Worm (Caenorhabditis elegans) whole organism, young adult: ENCODE results near the gene T28A11.2.
A peak's percentile ranks its signal among the peaks of the same experiment; 100 is the strongest.

ENCODE experiments used
- B0261.1 ChIP-seq: sonication (generic microtip); optimal IDR thresholded peaks from 2 replicates; lab custom pipeline; 2016; ENCODE audit warnings: mild to moderate bottlenecking, missing genetic modification characterization, moderate library complexity, missing compliant biosample characterization
- F49E8.2 ChIP-seq: sonication (generic microtip); optimal IDR thresholded peaks from 3 replicates; lab custom pipeline; 2017; ENCODE audit warnings: missing genetic modification characterization, mild to moderate bottlenecking, missing compliant biosample characterization, antibody characterized with exemption, moderate library complexity; ENCODE audit not compliant: insufficient read depth
- T26A5.8 ChIP-seq: sonication (generic microtip); optimal IDR thresholded peaks from 2 replicates; lab custom pipeline; 2016; ENCODE audit warnings: missing genetic modification characterization, missing compliant biosample characterization
- Y53G8AR.9 ChIP-seq: fragments of 200-800 bp; sonication (Bioruptor generic); conservative IDR thresholded peaks from 2 replicates; pipeline ENCODE4 v1.3.6; 2022; ENCODE audit warnings: missing genetic modification reagents, missing genetic modification characterization, missing compliant biosample characterization
- Y56A3A.18 ChIP-seq: fragments of 200-800 bp; sonication (Bioruptor generic); IDR thresholded peaks from 2 replicates; pipeline ENCODE4 v1.3.6; 2022; ENCODE audit warnings: missing genetic modification reagents, missing genetic modification characterization, missing compliant biosample characterization
- ZK185.1 ChIP-seq: sonication (generic microtip); optimal IDR thresholded peaks from 2 replicates; lab custom pipeline; 2016; ENCODE audit warnings: mild to moderate bottlenecking, missing genetic modification characterization, missing compliant biosample characterization; ENCODE audit not compliant: poor library complexity, severe bottlenecking
- aptf-3 ChIP-seq: fragments of 200-800 bp; sonication (Bioruptor generic); IDR thresholded peaks from 2 replicates; pipeline ENCODE4 v1.3.6; 2022; ENCODE audit warnings: missing genetic modification characterization, missing compliant biosample characterization
- athp-1 ChIP-seq: sonication (generic microtip); optimal IDR thresholded peaks from 2 replicates; lab custom pipeline; 2017; ENCODE audit warnings: mild to moderate bottlenecking, missing genetic modification characterization, missing compliant biosample characterization
- attf-3 ChIP-seq: fragments of 200-800 bp; sonication (Bioruptor generic); conservative IDR thresholded peaks from 2 replicates; pipeline ENCODE4 v1.3.6; 2022; ENCODE audit warnings: missing genetic modification reagents, missing genetic modification characterization, missing compliant biosample characterization
- attf-5 ChIP-seq: fragments of 200-800 bp; sonication (Bioruptor generic); optimal IDR thresholded peaks from 2 replicates; lab custom pipeline; 2018; ENCODE audit warnings: mild to moderate bottlenecking, missing genetic modification characterization, missing compliant biosample characterization
- cebp-1 ChIP-seq, 2 experiments: fragments of 200-800 bp in 1 of 2; sonication (Bioruptor generic) in 1 of 2; sonication (generic microtip) in 1 of 2; IDR thresholded peaks in 1 of 2; optimal IDR thresholded peaks in 1 of 2; 2 replicates each; pipeline versions ENCODE4 v1.3.6 to Lab custom; 2017 to 2022; ENCODE audit warnings: missing compliant biosample characterization in 2 of 2, missing genetic modification characterization in 2 of 2, mild to moderate bottlenecking in 1 of 2, missing genetic modification reagents in 1 of 2, moderate library complexity in 1 of 2
- ceh-100 ChIP-seq: fragments of 200-800 bp; sonication (Bioruptor generic); IDR thresholded peaks from 2 replicates; pipeline ENCODE4 v1.3.6; 2022; ENCODE audit warnings: missing genetic modification reagents, missing genetic modification characterization, missing compliant biosample characterization
- ceh-27 ChIP-seq: fragments of 200-800 bp; sonication (Bioruptor generic); optimal IDR thresholded peaks from 2 replicates; lab custom pipeline; 2018; ENCODE audit warnings: mild to moderate bottlenecking, missing genetic modification characterization, moderate library complexity, missing compliant biosample characterization
- chd-7 ChIP-seq: sonication (generic microtip); optimal IDR thresholded peaks from 2 replicates; lab custom pipeline; 2016; ENCODE audit warnings: mild to moderate bottlenecking, missing genetic modification characterization, moderate library complexity, missing compliant biosample characterization
- dox-1 ChIP-seq: fragments of 200-800 bp; sonication (Bioruptor generic); IDR thresholded peaks from 2 replicates; pipeline ENCODE4 v1.3.6; 2022; ENCODE audit warnings: missing genetic modification reagents, missing genetic modification characterization, missing compliant biosample characterization
- egl-18 ChIP-seq: fragments of 200-800 bp; sonication (Bioruptor generic); IDR thresholded peaks from 2 replicates; pipeline ENCODE4 v1.3.6; 2022; ENCODE audit warnings: missing genetic modification reagents, missing genetic modification characterization, missing compliant biosample characterization
- egrh-3 ChIP-seq: fragments of 200-800 bp; sonication (Bioruptor generic); IDR thresholded peaks from 2 replicates; pipeline ENCODE4 v1.3.6; 2022; ENCODE audit warnings: missing genetic modification reagents, missing genetic modification characterization, missing compliant biosample characterization
- ekl-4 ChIP-seq: fragments of 200-800 bp; sonication (Bioruptor generic); IDR thresholded peaks from 2 replicates; pipeline ENCODE4 v1.3.6; 2022; ENCODE audit warnings: missing genetic modification reagents, missing genetic modification characterization, missing compliant biosample characterization
- ets-4 ChIP-seq: fragments of 200-800 bp; sonication (Bioruptor generic); optimal IDR thresholded peaks from 2 replicates; lab custom pipeline; 2018; ENCODE audit warnings: mild to moderate bottlenecking, missing genetic modification characterization, missing compliant biosample characterization
- fkh-3 ChIP-seq: sonication (generic microtip); optimal IDR thresholded peaks from 2 replicates; lab custom pipeline; 2016; ENCODE audit warnings: mild to moderate bottlenecking, missing genetic modification characterization, missing compliant biosample characterization
- hlh-26 ChIP-seq: fragments of 200-800 bp; sonication (Bioruptor generic); conservative IDR thresholded peaks from 2 replicates; pipeline ENCODE4 v1.3.6; 2022; ENCODE audit warnings: missing genetic modification reagents, missing genetic modification characterization, missing compliant biosample characterization
- hmg-1.2 ChIP-seq: fragments of 200-800 bp; sonication (Bioruptor generic); IDR thresholded peaks from 2 replicates; pipeline ENCODE4 v1.3.6; 2022; ENCODE audit warnings: missing genetic modification reagents, missing genetic modification characterization, missing compliant biosample characterization
- hsf-1 ChIP-seq: fragments of 200-800 bp; sonication (Bioruptor generic); IDR thresholded peaks from 2 replicates; pipeline ENCODE4 v1.3.6; 2022; ENCODE audit warnings: missing genetic modification reagents, missing genetic modification characterization, missing compliant biosample characterization
- lag-1 ChIP-seq: fragments of 200-800 bp; sonication (Bioruptor generic); IDR thresholded peaks from 2 replicates; pipeline ENCODE4 v1.3.6; 2022; ENCODE audit warnings: missing genetic modification reagents, missing genetic modification characterization, missing compliant biosample characterization
- let-526 ChIP-seq: fragments of 200-800 bp; sonication (Bioruptor generic); IDR thresholded peaks from 2 replicates; pipeline ENCODE4 v1.3.6; 2022; ENCODE audit warnings: missing genetic modification reagents, missing genetic modification characterization, missing compliant biosample characterization
- lin-26 ChIP-seq: fragments of 200-800 bp; sonication (Bioruptor generic); IDR thresholded peaks from 2 replicates; pipeline ENCODE4 v1.3.6; 2022; ENCODE audit warnings: missing genetic modification reagents, missing genetic modification characterization, missing compliant biosample characterization
- lin-35 ChIP-seq, 3 experiments: fragments of 150-350 bp in 2 of 3; sonication (generic microtip) in 1 of 3; optimal IDR thresholded peaks; 2 replicates each; lab custom pipeline; 2014 to 2018; ENCODE audit warnings: missing biosample characterization in 3 of 3, missing genetic modification characterization in 3 of 3, missing genetic modification reagents in 3 of 3
- lin-54 ChIP-seq: fragments of 200-800 bp; sonication (Bioruptor generic); optimal IDR thresholded peaks from 2 replicates; lab custom pipeline; 2018; ENCODE audit warnings: mild to moderate bottlenecking, missing genetic modification characterization, missing compliant biosample characterization
- mel-28 ChIP-seq: sonication (generic microtip); optimal IDR thresholded peaks from 2 replicates; lab custom pipeline; 2016; ENCODE audit warnings: borderline replicate concordance, mild to moderate bottlenecking, missing genetic modification characterization, missing compliant biosample characterization
- nfya-1 ChIP-seq: sonication (generic microtip); optimal IDR thresholded peaks from 2 replicates; lab custom pipeline; 2017; ENCODE audit warnings: antibody characterized with exemption, missing compliant biosample characterization, missing genetic modification characterization, borderline replicate concordance; ENCODE audit not compliant: insufficient read depth
- nfyb-1 ChIP-seq: fragments of 200-800 bp; sonication (Bioruptor generic); IDR thresholded peaks from 2 replicates; pipeline ENCODE4 v1.3.6; 2022; ENCODE audit warnings: missing genetic modification reagents, missing genetic modification characterization, missing compliant biosample characterization
- nhr-80 ChIP-seq: sonication (generic microtip); optimal IDR thresholded peaks from 2 replicates; lab custom pipeline; 2016; ENCODE audit warnings: missing genetic modification characterization, missing compliant biosample characterization
- pbrm-1 ChIP-seq: fragments of 200-800 bp; sonication (Bioruptor generic); IDR thresholded peaks from 2 replicates; pipeline ENCODE4 v1.3.6; 2022; ENCODE audit warnings: missing genetic modification reagents, missing genetic modification characterization, missing compliant biosample characterization
- rcor-1 ChIP-seq: fragments of 200-800 bp; sonication (Bioruptor generic); IDR thresholded peaks from 2 replicates; pipeline ENCODE4 v1.3.6; 2022; ENCODE audit warnings: missing genetic modification reagents, missing genetic modification characterization, missing compliant biosample characterization
- rpc-1 ChIP-seq, 2 experiments: fragments of 150-350 bp in 1 of 2; sonication (generic microtip) in 1 of 2; optimal IDR thresholded peaks; 2 replicates each; lab custom pipeline; 2014 to 2018; ENCODE audit warnings: missing biosample characterization in 1 of 2, missing genetic modification characterization in 1 of 2, missing genetic modification reagents in 1 of 2, missing genotype in 1 of 2
- snpc-4 ChIP-seq, 5 experiments: fragments of 150-350 bp in 1 of 5; sonication (generic microtip) in 4 of 5; optimal IDR thresholded peaks; 2 replicates each; lab custom pipeline; 2014 to 2018; ENCODE audit warnings: missing genetic modification characterization in 5 of 5, missing biosample characterization in 3 of 5, antibody characterized with exemption in 2 of 5, mild to moderate bottlenecking in 2 of 5, missing compliant biosample characterization in 2 of 5, missing genotype in 2 of 5, moderate library complexity in 2 of 5, missing genetic modification reagents in 1 of 5
- tbp1 ChIP-seq: fragments of 200-800 bp; sonication (Bioruptor generic); optimal IDR thresholded peaks from 2 replicates; lab custom pipeline; 2018; ENCODE audit warnings: mild to moderate bottlenecking, missing genetic modification characterization, missing compliant biosample characterization
- tbx-9 ChIP-seq: sonication (generic microtip); optimal IDR thresholded peaks from 2 replicates; lab custom pipeline; 2016; ENCODE audit warnings: borderline replicate concordance, missing genetic modification characterization, inconsistent platforms, missing compliant biosample characterization
- tlf-1 ChIP-seq: fragments of 200-800 bp; sonication (Bioruptor generic); optimal IDR thresholded peaks from 2 replicates; lab custom pipeline; 2018; ENCODE audit warnings: mild to moderate bottlenecking, missing genetic modification characterization, missing compliant biosample characterization
- zfh-2 ChIP-seq: fragments of 200-800 bp; sonication (Bioruptor generic); conservative IDR thresholded peaks from 2 replicates; pipeline ENCODE4 v1.3.6; 2022; ENCODE audit warnings: missing genetic modification reagents, missing genetic modification characterization, missing compliant biosample characterization
- ztf-26 ChIP-seq: sonication (generic microtip); optimal IDR thresholded peaks from 2 replicates; lab custom pipeline; 2017; ENCODE audit warnings: missing genetic modification characterization, missing compliant biosample characterization
- ztf-28 ChIP-seq: fragments of 200-800 bp; sonication (Bioruptor generic); IDR thresholded peaks from 2 replicates; pipeline ENCODE4 v1.3.6; 2022; ENCODE audit warnings: missing genetic modification reagents, missing genetic modification characterization, missing compliant biosample characterization

The T28A11.2 gene

ce11 chrV:3312067-3312666, 32.0 kb downstream of the T28A11.2 start, which contains the start of gene arrd-18 (continued):
- no peak for TF ChIP-seq ZK185.1 (tag; lab: Kevin White, UChicago)
- no peak for TF ChIP-seq hlh-26 (GFP tag; lab: Robert Waterston, UW)
- peak; percentile 66 for TF ChIP-seq rcor-1 (GFP tag; lab: Robert Waterston, UW)
- peak; percentile 74; the same call in 1 of the 2 replicates for TF ChIP-seq hmg-1.2 (GFP tag; lab: Robert Waterston, UW)
- TF ChIP-seq B0261.1 (tag; lab: Kevin White, UChicago), result no peak
- TF ChIP-seq nfya-1 (tag; lab: Kevin White, UChicago), result no peak
- TF ChIP-seq egrh-3 (GFP tag; lab: Robert Waterston, UW), result no peak
- no peak for TF ChIP-seq aptf-3 (GFP tag; lab: Robert Waterston, UW)
- TF ChIP-seq tlf-1 (GFP tag; lab: Kevin White, UChicago), result no peak
- TF ChIP-seq attf-5, result peak; percentile 11
- TF ChIP-seq lin-35 (GFP tag; optimal IDR thresholded peaks at IDR 0.05; lab: Kevin White, UChicago), result no peak
- TF ChIP-seq T26A5.8 (tag; lab: Kevin White, UChicago), result no peak
- TF ChIP-seq ztf-28, result no peak
- TF ChIP-seq mel-28 (tag; lab: Kevin White, UChicago), result no peak

ce11 chrV:3315308-3315707, 35.1 kb downstream of the T28A11.2 start, which contains the start of gene arrd-19:
TSS of gene arrd-19 (minus strand) at chrV:3315516.
- TF ChIP-seq hsf-1 (no peak), ceh-100 (GFP tag; lab: Robert Waterston, UW) (peak; percentile 48; the same call in 1 of the 2 replicates), ceh-27 (GFP tag; lab: Kevin White, UChicago) (peak; percentile 63), ztf-26 (tag; lab: Kevin White, UChicago) (peak; percentile 21), ekl-4 (peak; percentile 43; the same call in 1 of the 2 replicates), nfyb-1 (GFP tag; lab: Robert Waterston, UW) (peak; percentile 73; the same call in 1 of the 2 replicates), chd-7 (tag; lab: Kevin White, UChicago) (peak; percentile 8), dox-1 (GFP tag; lab: Robert Waterston, UW) (peak; percentile 97), fkh-3 (no peak), rpc-1 (optimal IDR thresholded peaks at IDR 0.05; lab: Kevin White, UChicago) (no peak), rpc-1 (tag; optimal IDR thresholded peaks at IDR 0.05; lab: Kevin White, UChicago) (no peak), Y56A3A.18 (GFP tag; lab: Robert Waterston, UW) (peak; percentile 51; the same call in 1 of the 2 replicates), pbrm-1 (GFP tag; lab: Robert Waterston, UW) (peak; percentile 66; the same call in 1 of the 2 replicates), ets-4 (GFP tag; lab: Kevin White, UChicago) (no peak), attf-5 (peak; percentile 65), rcor-1 (GFP tag; lab: Robert Waterston, UW) (peak; percentile 49; the same call in 1 of the 2 replicates), mel-28 (tag; lab: Kevin White, UChicago) (no peak), cebp-1 (GFP tag; IDR thresholded peaks at IDR 0.05; lab: Robert Waterston, UW) (peak; percentile 47; the same call in 1 of the 2 replicates), cebp-1 (tag; optimal IDR thresholded peaks at IDR 0.05; lab: Kevin White, UChicago) (no peak), egl-18 (GFP tag; lab: Robert Waterston, UW) (no peak), snpc-4 (GFP tag; optimal IDR thresholded peaks at IDR 0.05; lab: Kevin White, UChicago) (no peak), snpc-4 (tag; optimal IDR thresholded peaks at IDR 0.05; lab: Kevin White, UChicago) (peak in 2 of 4 experiments; percentile 5 to 10), let-526 (GFP tag; lab: Robert Waterston, UW) (peak; percentile 57; the same call in 1 of the 2 replicates), lin-26 (GFP tag; lab: Robert Waterston, UW) (no peak), attf-3 (GFP tag; lab: Robert Waterston, UW) (peak; percentile 42), lin-54 (peak; percentile 32), ZK185.1 (tag; lab: Kevin White, UChicago) (peak; percentile 51), athp-1 (no peak), lag-1 (GFP tag; lab: Robert Waterston, UW) (0 out of 2 replicates have a peak, but pooled peaks have one; percentile 64), Y53G8AR.9 (peak; percentile 47; the same call in 1 of the 2 replicates), zfh-2 (GFP tag; lab: Robert Waterston, UW) (peak; percentile 49; the same call in 1 of the 2 replicates), F49E8.2 (no peak), tbp1 (peak; percentile 36), nhr-80 (tag; lab: Kevin White, UChicago) (peak; percentile 73), tbx-9 (tag; lab: Kevin White, UChicago) (no peak)
